Worm (Caenorhabditis elegans) whole organism, midembryonic: Measurements from ENCODE around the gene fbxb-99.

ENCODE experiments used
- T22C8.4 ChIP-seq: fragments of 200-800 bp; sonication (Bioruptor generic); IDR thresholded peaks from 2 replicates; pipeline ENCODE4 v1.3.6; 2022; ENCODE audit warnings: missing genetic modification characterization, missing compliant biosample characterization
- cog-1 ChIP-seq: sonication (generic microtip); optimal IDR thresholded peaks from 2 replicates; lab custom pipeline; 2016; ENCODE audit warnings: missing genetic modification characterization, missing compliant biosample characterization
- flt-1 ChIP-seq: fragments of 200-800 bp; sonication (Bioruptor generic); IDR thresholded peaks from 2 replicates; pipeline ENCODE4 v1.3.6; 2022; ENCODE audit warnings: missing genetic modification characterization, missing compliant biosample characterization
- klf-2 ChIP-seq: fragments of 200-800 bp; sonication (Bioruptor generic); conservative IDR thresholded peaks from 2 replicates; pipeline ENCODE4 v1.3.6; 2022; ENCODE audit warnings: missing genetic modification reagents, missing genetic modification characterization, missing compliant biosample characterization
- med-1 ChIP-seq: sonication (generic microtip); optimal IDR thresholded peaks from 2 replicates; lab custom pipeline; 2017; ENCODE audit warnings: missing genetic modification characterization, mild to moderate bottlenecking, missing compliant biosample characterization, antibody characterized with exemption, missing genetic modification reagents; ENCODE audit not compliant: insufficient read depth
- ref-1 ChIP-seq: fragments of 200-800 bp; sonication (Bioruptor generic); conservative IDR thresholded peaks from 2 replicates; pipeline ENCODE4 v1.3.6; 2022; ENCODE audit warnings: missing genetic modification reagents, missing genetic modification characterization, missing compliant biosample characterization
- tab-1 ChIP-seq: fragments of 200-800 bp; sonication (Bioruptor generic); IDR thresholded peaks from 2 replicates; pipeline ENCODE4 v1.3.6; 2022; ENCODE audit warnings: missing genetic modification characterization, missing compliant biosample characterization
- ztf-23 ChIP-seq: fragments of 200-800 bp; sonication (Bioruptor generic); IDR thresholded peaks from 2 replicates; pipeline ENCODE4 v1.3.6; 2022; ENCODE audit warnings: missing genetic modification reagents, missing genetic modification characterization, missing compliant biosample characterization
- ztf-29 ChIP-seq: fragments of 200-800 bp; sonication (Bioruptor generic); IDR thresholded peaks from 2 replicates; pipeline ENCODE4 v1.3.6; 2022; ENCODE audit warnings: missing genetic modification reagents, missing genetic modification characterization, missing compliant biosample characterization

Gene fbxb-99

ce11 chrII:3750685-3751084 is 42.6 kb downstream of the fbxb-99 start, which contains the start of gene fbxb-91:
TSS of gene fbxb-91 (minus strand) at chrII:3750785.
- TF ChIP-seq med-1 (GFP tag; lab: Kevin White, UChicago), result no peak
- TF ChIP-seq flt-1 (GFP tag; lab: Robert Waterston, UW), result no peak
- TF ChIP-seq klf-2 (GFP tag; lab: Robert Waterston, UW), result no peak
- TF ChIP-seq tab-1 (GFP tag; lab: Robert Waterston, UW), result no peak
- no peak for TF ChIP-seq ref-1 (GFP tag; lab: Robert Waterston, UW)
- no peak for TF ChIP-seq ztf-29 (GFP tag; lab: Robert Waterston, UW)
- TF ChIP-seq ztf-23 (GFP tag; lab: Robert Waterston, UW), result no peak
- TF ChIP-seq cog-1, result no peak
- no peak for TF ChIP-seq T22C8.4 (GFP tag; lab: Robert Waterston, UW)

ce11 chrII:3748719-3749118 is 44.5 kb downstream of the fbxb-99 start, which contains the start of gene fbxb-90:
TSS of gene fbxb-90 (minus strand) at chrII:3748819.
- no peak for TF ChIP-seq cog-1
- no peak for TF ChIP-seq tab-1 (GFP tag; lab: Robert Waterston, UW)
- no peak for TF ChIP-seq ztf-29 (GFP tag; lab: Robert Waterston, UW)
- no peak for TF ChIP-seq ref-1 (GFP tag; lab: Robert Waterston, UW)
- no peak for TF ChIP-seq med-1 (GFP tag; lab: Kevin White, UChicago)
- TF ChIP-seq flt-1 (GFP tag; lab: Robert Waterston, UW), result no peak
- TF ChIP-seq T22C8.4 (GFP tag; lab: Robert Waterston, UW), result no peak
- TF ChIP-seq klf-2 (GFP tag; lab: Robert Waterston, UW), result no peak
- TF ChIP-seq ztf-23 (GFP tag; lab: Robert Waterston, UW), result no peak

- TF ChIP-seq tab-1 (GFP tag; lab: Robert Waterston, UW) (no peak), ztf-29 (GFP tag; lab: Robert Waterston, UW) (no peak), cog-1 (no peak), klf-2 (GFP tag; lab: Robert Waterston, UW) (no peak), ref-1 (GFP tag; lab: Robert Waterston, UW) (no peak), T22C8.4 (GFP tag; lab: Robert Waterston, UW) (no peak), flt-1 (GFP tag; lab: Robert Waterston, UW) (no peak), med-1 (GFP tag; lab: Kevin White, UChicago) (no peak), ztf-23 (GFP tag; lab: Robert Waterston, UW) (no peak)
Measured at ce11 chrII:3747405-3747804, 45.8 kb downstream of the fbxb-99 start, which contains the start of gene fbxb-92. TSS of gene fbxb-92 (minus strand) at chrII:3747505.

ce11 chrII:3743684-3744200 is 49.5 kb downstream of the fbxb-99 start, which contains the start of gene nta-1:
TSS of gene nta-1 (minus strand) at chrII:3743814.
- TF ChIP-seq klf-2 (GFP tag; lab: Robert Waterston, UW) (no peak), ztf-29 (GFP tag; lab: Robert Waterston, UW) (no peak), med-1 (GFP tag; lab: Kevin White, UChicago) (no peak), ref-1 (GFP tag; lab: Robert Waterston, UW) (no peak), flt-1 (GFP tag; lab: Robert Waterston, UW) (no peak), cog-1 (no peak), tab-1 (GFP tag; lab: Robert Waterston, UW) (no peak), T22C8.4 (GFP tag; lab: Robert Waterston, UW) (no peak), ztf-23 (GFP tag; lab: Robert Waterston, UW) (no peak)
